Worm (Caenorhabditis elegans): ENCODE measurements around the gene srj-23.

ce11 chrV:1442042-1442441, 9.4 kb upstream of the srj-23 start, which contains the start of gene cnc-11:
- no peak for TF ChIP-seq ama-1 (optimal IDR thresholded peaks at IDR 0.05)
- TF ChIP-seq lin-15B (tag; optimal IDR thresholded peaks at IDR 0.05) = no peak
- TF ChIP-seq unc-62 (GFP tag; optimal IDR thresholded peaks at IDR 0.05) = no peak
- TF ChIP-seq fkh-10 (GFP tag; optimal IDR thresholded peaks at IDR 0.05) = no peak
- no peak for TF ChIP-seq ztf-4 (tag; optimal IDR thresholded peaks at IDR 0.05)
- no peak for TF ChIP-seq nfya-1 (tag; optimal IDR thresholded peaks at IDR 0.05; ENCODE audit: insufficient read depth)
- no peak for TF ChIP-seq pha-4 (tag; optimal IDR thresholded peaks at IDR 0.05)

All from whole organism, L3 larva.